Fruit fly (Drosophila melanogaster): ENCODE data around the gene CG32152.

DNA sequence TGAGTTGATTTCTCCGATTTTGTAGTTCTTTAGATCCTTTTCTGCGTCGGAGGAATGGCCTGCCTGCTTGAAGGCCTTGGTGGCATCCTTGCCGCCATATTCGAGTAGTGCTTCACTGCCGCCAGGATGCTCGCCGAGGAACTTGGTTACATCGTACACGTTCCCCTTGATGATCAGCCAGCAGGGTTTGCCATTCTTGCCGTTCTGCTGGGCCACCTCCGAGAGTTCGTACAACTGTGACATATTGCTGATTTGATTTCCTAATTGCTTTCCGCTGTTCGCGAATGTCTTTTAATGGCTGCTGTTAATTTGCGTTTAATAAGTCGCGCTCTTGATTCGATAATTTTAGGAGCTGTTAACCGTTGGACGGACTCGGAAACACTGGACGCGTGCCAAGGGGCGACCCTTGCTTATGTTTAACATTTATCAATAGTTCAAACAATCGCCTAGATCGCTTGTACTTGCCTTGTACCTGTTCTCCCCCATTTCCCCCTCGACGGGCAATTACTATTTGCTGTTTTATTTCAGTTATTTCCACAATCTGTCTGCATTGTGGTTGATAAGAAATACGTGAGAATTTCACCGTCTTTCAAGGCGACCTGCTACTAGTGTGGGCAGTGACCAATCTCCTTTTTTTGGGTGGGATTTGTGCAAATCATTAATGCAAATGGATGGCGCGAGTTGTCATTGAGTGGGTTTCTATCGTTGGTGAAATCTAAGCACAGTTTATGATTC is 6.8 kb downstream of the CG32152 start:
- TF ChIP-seq zfh2 (GFP tag; optimal IDR thresholded peaks at IDR 0.05) = no peak
- TF ChIP-seq dysf (GFP tag; IDR thresholded peaks at IDR 0.05) = no peak
- no peak for TF ChIP-seq Hr39 (optimal IDR thresholded peaks at IDR 0.05)
- peak; percentile 33 for TF ChIP-seq grn (GFP tag; optimal IDR thresholded peaks at IDR 0.05)
- no peak for TF ChIP-seq CG17802 (tag; optimal IDR thresholded peaks at IDR 0.05)
- no peak for TF ChIP-seq CG11504 (tag; optimal IDR thresholded peaks at IDR 0.05)
- TF ChIP-seq mld (GFP tag; IDR thresholded peaks at IDR 0.05; ENCODE audit: partially characterized antibody) = no peak
- no peak for TF ChIP-seq run (tag; optimal IDR thresholded peaks at IDR 0.05)
- no peak for TF ChIP-seq ac (GFP tag; optimal IDR thresholded peaks at IDR 0.05)
- no peak for TF ChIP-seq h (optimal IDR thresholded peaks at IDR 0.05)
- TF ChIP-seq CG7963 (GFP tag; IDR thresholded peaks at IDR 0.05; ENCODE audit: partially characterized antibody) = no peak
